Fruit fly (Drosophila melanogaster) whole organism, embryonic: Measurements from ENCODE around the gene CG31174.

Experiments used
- Abd-B ChIP-seq: fragments of 200-800 bp; sonication (Bioruptor generic); optimal IDR thresholded peaks from 2 replicates; lab custom pipeline; 2018; ENCODE audit warnings: missing biosample characterization, mild to moderate bottlenecking, missing genetic modification characterization, moderate library complexity
- Bdp1 ChIP-seq: fragments of 200-800 bp; sonication (Bioruptor generic); optimal IDR thresholded peaks from 3 replicates; lab custom pipeline; 2016; ENCODE audit warnings: missing biosample characterization, missing genetic modification characterization
- CG10267 ChIP-seq: fragments of 200-800 bp; sonication (Bioruptor generic); optimal IDR thresholded peaks from 2 replicates; lab custom pipeline; 2018; ENCODE audit warnings: missing biosample characterization, mild to moderate bottlenecking, missing genetic modification characterization, moderate library complexity
- CG10543 ChIP-seq: fragments of 200-800 bp; sonication (Bioruptor generic); optimal IDR thresholded peaks from 3 replicates; lab custom pipeline; 2017; ENCODE audit warnings: missing biosample characterization, mild to moderate bottlenecking, missing genetic modification characterization, moderate library complexity
- CG11696 ChIP-seq: fragments of 200-800 bp; sonication (Bioruptor generic); IDR thresholded peaks from 2 replicates; pipeline ENCODE4 v1.3.6; 2022; ENCODE audit warnings: missing biosample characterization, missing genetic modification characterization
- CG12155 ChIP-seq: fragments of 200-800 bp; sonication (Bioruptor generic); optimal IDR thresholded peaks from 3 replicates; lab custom pipeline; 2016; ENCODE audit warnings: missing biosample characterization, missing genetic modification characterization
- CG12769 ChIP-seq: fragments of 200-800 bp; sonication (Bioruptor generic); optimal IDR thresholded peaks from 2 replicates; lab custom pipeline; 2019; ENCODE audit warnings: missing biosample characterization, mild to moderate bottlenecking, missing genetic modification characterization, moderate library complexity
- CG14860 ChIP-seq: fragments of 200-800 bp; sonication (Bioruptor generic); IDR thresholded peaks from 3 replicates; pipeline ENCODE4 v1.3.6; 2022; ENCODE audit warnings: missing biosample characterization, missing genetic modification characterization; ENCODE audit not compliant: partially characterized antibody
- CG1529 ChIP-seq: fragments of 200-800 bp; sonication (Bioruptor generic); optimal IDR thresholded peaks from 3 replicates; lab custom pipeline; 2018; ENCODE audit warnings: missing biosample characterization, missing genetic modification characterization
- CG15601 ChIP-seq: fragments of 200-800 bp; sonication (Bioruptor generic); optimal IDR thresholded peaks from 3 replicates; lab custom pipeline; 2019; ENCODE audit warnings: missing biosample characterization, mild to moderate bottlenecking, missing genetic modification characterization, moderate library complexity
- CG17359 ChIP-seq: fragments of 200-800 bp; sonication (Bioruptor generic); optimal IDR thresholded peaks from 3 replicates; lab custom pipeline; 2018; ENCODE audit warnings: missing biosample characterization, mild to moderate bottlenecking, missing genetic modification characterization, moderate library complexity
- CG17829 ChIP-seq: fragments of 200-800 bp; optimal IDR thresholded peaks from 2 replicates; lab custom pipeline; 2019; ENCODE audit warnings: missing biosample characterization, mild to moderate bottlenecking, missing genetic modification characterization, moderate library complexity
- CG30431 ChIP-seq: fragments of 200-800 bp; sonication (Bioruptor generic); optimal IDR thresholded peaks from 2 replicates; lab custom pipeline; 2017; ENCODE audit warnings: missing biosample characterization, missing genetic modification characterization
- CG33557 ChIP-seq: fragments of 200-800 bp; sonication (Bioruptor generic); optimal IDR thresholded peaks from 2 replicates; lab custom pipeline; 2019; ENCODE audit warnings: missing biosample characterization, mild to moderate bottlenecking, missing genetic modification characterization, moderate library complexity
- CG5180 ChIP-seq: fragments of 200-800 bp; sonication (Bioruptor generic); optimal IDR thresholded peaks from 3 replicates; lab custom pipeline; 2017; ENCODE audit warnings: missing biosample characterization, missing genetic modification characterization, mild to moderate bottlenecking, moderate library complexity, missing genetic modification reagents
- CG6683 ChIP-seq: fragments of 200-800 bp; sonication (Bioruptor generic); optimal IDR thresholded peaks from 2 replicates; lab custom pipeline; 2017; ENCODE audit warnings: missing biosample characterization, mild to moderate bottlenecking, missing genetic modification characterization, missing genetic modification reagents
- CG7745 ChIP-seq: fragments of 200-800 bp; sonication (Bioruptor generic); optimal IDR thresholded peaks from 2 replicates; lab custom pipeline; 2018; ENCODE audit warnings: missing biosample characterization, mild to moderate bottlenecking, missing genetic modification characterization, moderate library complexity
- CG8388 ChIP-seq: fragments of 200-800 bp; sonication (Bioruptor generic); optimal IDR thresholded peaks from 2 replicates; lab custom pipeline; 2019; ENCODE audit warnings: missing biosample characterization, mild to moderate bottlenecking, missing genetic modification characterization, moderate library complexity
- CG8944 ChIP-seq: fragments of 200-800 bp; sonication (Bioruptor generic); optimal IDR thresholded peaks from 3 replicates; lab custom pipeline; 2016; ENCODE audit warnings: missing biosample characterization, missing genetic modification characterization
- Chrac-16 ChIP-seq: fragments of 200-800 bp; sonication (Bioruptor generic); optimal IDR thresholded peaks from 3 replicates; lab custom pipeline; 2016; ENCODE audit warnings: missing biosample characterization, missing genetic modification characterization
- D19A ChIP-seq: fragments of 200-800 bp; optimal IDR thresholded peaks from 3 replicates; lab custom pipeline; 2019; ENCODE audit warnings: missing biosample characterization, mild to moderate bottlenecking, missing genetic modification characterization, moderate library complexity
- D19B ChIP-seq: fragments of 200-800 bp; sonication (Bioruptor generic); optimal IDR thresholded peaks from 2 replicates; lab custom pipeline; 2017; ENCODE audit warnings: missing biosample characterization, mild to moderate bottlenecking, missing genetic modification characterization
- Dbx ChIP-seq: fragments of 200-800 bp; sonication (Bioruptor generic); IDR thresholded peaks from 3 replicates; pipeline ENCODE4 v1.3.6; 2022; ENCODE audit warnings: missing biosample characterization, missing genetic modification characterization
- Dfd ChIP-seq, 2 experiments: fragments of >200 bp; optimal IDR thresholded peaks; 2 replicates each; lab custom pipeline; 2017; ENCODE audit warnings: missing biosample characterization in 2 of 2, missing genetic modification characterization in 2 of 2
- Dp ChIP-seq: fragments of 200-800 bp; sonication (Bioruptor generic); optimal IDR thresholded peaks from 2 replicates; lab custom pipeline; 2018; ENCODE audit warnings: missing biosample characterization, mild to moderate bottlenecking, missing genetic modification characterization, moderate library complexity
- HLH3B ChIP-seq: fragments of 200-800 bp; sonication (Bioruptor generic); IDR thresholded peaks from 2 replicates; pipeline ENCODE4 v1.3.6; 2022; ENCODE audit warnings: missing biosample characterization, missing genetic modification characterization
- Hmx ChIP-seq: fragments of 200-800 bp; sonication (Bioruptor generic); optimal IDR thresholded peaks from 2 replicates; lab custom pipeline; 2016; ENCODE audit warnings: missing biosample characterization, missing genetic modification characterization
- Lhr ChIP-seq: fragments of 200-800 bp; sonication (Bioruptor generic); optimal IDR thresholded peaks from 3 replicates; lab custom pipeline; 2017; ENCODE audit warnings: mild to moderate bottlenecking, missing biosample characterization, missing genetic modification reagents, missing genetic modification characterization
- Med ChIP-seq: fragments of 200-800 bp; sonication (Bioruptor generic); peaks from one replicate; lab custom pipeline; 2016; ENCODE audit warnings: missing biosample characterization, missing genetic modification characterization, mild to moderate bottlenecking, inconsistent platforms, moderate library complexity
- Nf-YA ChIP-seq: fragments of 200-800 bp; sonication (Bioruptor generic); IDR thresholded peaks from 2 replicates; pipeline ENCODE4 v1.3.6; 2022; ENCODE audit warnings: missing biosample characterization, missing genetic modification characterization
- Spps ChIP-seq: fragments of 200-800 bp; sonication (Bioruptor generic); optimal IDR thresholded peaks from 2 replicates; lab custom pipeline; 2018; ENCODE audit warnings: missing biosample characterization, mild to moderate bottlenecking, missing genetic modification characterization
- Trl ChIP-seq, 3 experiments: fragments of >200 bp in 2 of 3; fragments of 200-800 bp in 1 of 3; sonication (Bioruptor generic) in 1 of 3; optimal IDR thresholded peaks; 2 replicates in 1 of 3; 3 replicates in 2 of 3; lab custom pipeline; 2016 to 2017; ENCODE audit warnings: missing biosample characterization in 1 of 3, missing genetic modification characterization in 1 of 3
- ara ChIP-seq: fragments of 200-800 bp; sonication (Bioruptor generic); IDR thresholded peaks from 2 replicates; pipeline ENCODE4 v1.3.6; 2022; ENCODE audit warnings: missing biosample characterization, missing genetic modification characterization
- chinmo ChIP-seq: fragments of 200-800 bp; sonication (Bioruptor generic); IDR thresholded peaks from 4 replicates; pipeline ENCODE4 v1.3.6; 2022; ENCODE audit warnings: missing biosample characterization, missing genetic modification characterization; ENCODE audit not compliant: partially characterized antibody
- ci ChIP-seq: fragments of 200-800 bp; sonication (Bioruptor generic); IDR thresholded peaks from 3 replicates; pipeline ENCODE4 v1.3.6; 2022; ENCODE audit warnings: missing biosample characterization, missing genetic modification characterization
- grn ChIP-seq: fragments of 200-800 bp; sonication (Bioruptor generic); optimal IDR thresholded peaks from 3 replicates; lab custom pipeline; 2017; ENCODE audit warnings: missing biosample characterization, missing genetic modification characterization
- gsb ChIP-seq: fragments of 200-800 bp; sonication (Bioruptor generic); IDR thresholded peaks from 2 replicates; pipeline ENCODE4 v1.3.6; 2022; ENCODE audit warnings: missing biosample characterization, missing genetic modification characterization
- gsb-n ChIP-seq: fragments of 200-800 bp; sonication (Bioruptor generic); optimal IDR thresholded peaks from 3 replicates; lab custom pipeline; 2018; ENCODE audit warnings: missing biosample characterization, mild to moderate bottlenecking, missing genetic modification characterization
- jumu ChIP-seq: fragments of 200-800 bp; sonication (Bioruptor generic); optimal IDR thresholded peaks from 3 replicates; lab custom pipeline; 2016; ENCODE audit warnings: missing biosample characterization, missing genetic modification characterization
- kah ChIP-seq: fragments of 200-800 bp; sonication (Bioruptor generic); optimal IDR thresholded peaks from 2 replicates; lab custom pipeline; 2018; ENCODE audit warnings: missing biosample characterization, mild to moderate bottlenecking, missing genetic modification characterization
- ken ChIP-seq: fragments of 200-800 bp; sonication (Bioruptor generic); IDR thresholded peaks from 3 replicates; pipeline ENCODE4 v1.3.6; 2022; ENCODE audit warnings: missing biosample characterization, missing genetic modification characterization
- nerfin-1 ChIP-seq: fragments of 200-800 bp; sonication (Bioruptor generic); optimal IDR thresholded peaks from 3 replicates; lab custom pipeline; 2019; ENCODE audit warnings: missing biosample characterization, mild to moderate bottlenecking, missing genetic modification characterization, moderate library complexity
- oc ChIP-seq: fragments of 200-800 bp; sonication (Bioruptor generic); optimal IDR thresholded peaks from 2 replicates; lab custom pipeline; 2018; ENCODE audit warnings: missing biosample characterization, mild to moderate bottlenecking, missing genetic modification characterization, moderate library complexity
- pan ChIP-seq, 4 experiments: fragments of >200 bp in 3 of 4; fragments of 200-800 bp in 1 of 4; sonication (Bioruptor generic) in 1 of 4; optimal IDR thresholded peaks in 3 of 4; IDR thresholded peaks in 1 of 4; 2 replicates each; pipeline versions ENCODE4 v1.3.6 to Lab custom; 2017 to 2022; ENCODE audit warnings: missing biosample characterization in 2 of 4, missing genetic modification characterization in 2 of 4, mixed read lengths in 1 of 4
- sd ChIP-seq: fragments of 200-800 bp; sonication (Bioruptor generic); optimal IDR thresholded peaks from 3 replicates; lab custom pipeline; 2018; ENCODE audit warnings: missing biosample characterization, mild to moderate bottlenecking, missing genetic modification characterization, moderate library complexity
- sens ChIP-seq: fragments of 200-800 bp; sonication (Bioruptor generic); peaks from one replicate; lab custom pipeline; 2016; ENCODE audit warnings: missing biosample characterization, missing genetic modification characterization
- sim ChIP-seq: fragments of 200-800 bp; sonication (Bioruptor generic); IDR thresholded peaks from 2 replicates; pipeline ENCODE4 v1.3.6; 2022; ENCODE audit warnings: missing biosample characterization, missing genetic modification characterization
- sr ChIP-seq: fragments of 200-800 bp; sonication (Bioruptor generic); IDR thresholded peaks from 3 replicates; pipeline ENCODE4 v1.3.6; 2022; ENCODE audit warnings: missing biosample characterization, missing genetic modification characterization
- wdn ChIP-seq: fragments of 200-800 bp; sonication (Bioruptor generic); IDR thresholded peaks from 2 replicates; pipeline ENCODE4 v1.3.6; 2022; ENCODE audit warnings: missing biosample characterization, missing genetic modification characterization

The CG31174 gene

DNA sequence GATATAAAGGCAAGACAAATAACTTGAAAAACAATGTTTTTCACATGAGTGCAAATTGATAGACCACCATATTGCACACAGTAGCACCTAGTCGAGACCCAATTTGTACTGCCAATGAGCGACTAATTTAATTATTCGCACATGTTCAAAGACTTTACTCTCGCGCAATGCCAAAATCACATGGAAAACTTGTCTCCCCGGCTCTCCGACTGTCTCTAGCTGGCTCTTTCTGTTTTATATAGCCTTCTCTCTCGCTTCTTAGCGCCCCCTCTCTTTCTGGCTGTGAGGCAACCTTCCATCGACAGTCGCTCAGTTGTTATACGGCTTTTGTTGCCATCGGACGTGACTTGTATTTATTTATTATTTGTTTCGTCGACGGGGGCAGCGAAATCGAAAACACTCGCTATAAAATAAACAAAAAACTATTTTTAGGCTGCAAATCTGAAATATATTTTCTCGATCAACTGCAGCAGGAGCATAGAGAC, 5.7 kb upstream of the CG31174 start, which contains the start of gene CG6656:
Gene CG6656, plus strand, starts transcription at position 312 of the 485 bp plus-strand sequence.
- TF ChIP-seq nerfin-1 (tag; lab: Kevin White, UChicago): no peak
- no peak for TF ChIP-seq Chrac-16
- peak; percentile 32; the same call in 1 of the 3 replicates for TF ChIP-seq Dbx
- TF ChIP-seq chinmo (GFP tag; lab: Robert Waterston, UW): 0 out of 4 replicates have a peak, but pooled peaks have one; percentile 43
- no peak for TF ChIP-seq CG6683 (GFP tag; lab: Kevin White, UChicago)
- peak; percentile 34 for TF ChIP-seq D19A
- TF ChIP-seq Spps: no peak
- no peak for TF ChIP-seq wdn (GFP tag; lab: Robert Waterston, UW)
- TF ChIP-seq Dp (GFP tag; lab: Kevin White, UChicago): no peak
- TF ChIP-seq gsb-n (tag; lab: Kevin White, UChicago): no peak
- no peak for TF ChIP-seq CG12769 (tag; lab: Kevin White, UChicago)
- TF ChIP-seq gsb (GFP tag; lab: Robert Waterston, UW): no peak
- peak; percentile 75 for TF ChIP-seq CG10543 (GFP tag; lab: Kevin White, UChicago)
- TF ChIP-seq CG12155 (GFP tag; lab: Kevin White, UChicago): peak; percentile 25
- no peak for TF ChIP-seq CG33557 (GFP tag; lab: Kevin White, UChicago)
- no peak for TF ChIP-seq CG1529 (GFP tag; lab: Kevin White, UChicago)
- peak; percentile 79 for TF ChIP-seq sens (GFP tag; lab: Kevin White, UChicago)
- peak; percentile 95 for TF ChIP-seq D19B (GFP tag; lab: Kevin White, UChicago)
- no peak for TF ChIP-seq HLH3B
- TF ChIP-seq Med (GFP tag; lab: Kevin White, UChicago): peak; percentile 81
- TF ChIP-seq CG17829 (tag; lab: Kevin White, UChicago): peak; percentile 14
- no peak for TF ChIP-seq CG8944 (GFP tag; lab: Kevin White, UChicago)
- TF ChIP-seq CG8388 (GFP tag; lab: Kevin White, UChicago): no peak
- TF ChIP-seq ci (GFP tag; lab: Robert Waterston, UW): peak; percentile 63; the same call in 2 of the 3 replicates
- 0 out of 3 replicates have a peak, but pooled peaks have one; percentile 28 for TF ChIP-seq CG14860 (GFP tag; lab: Robert Waterston, UW)
- TF ChIP-seq kah (GFP tag; lab: Kevin White, UChicago): no peak
- TF ChIP-seq sim (GFP tag; lab: Robert Waterston, UW): no peak
- peak; percentile 70; the same call in 2 of the 3 replicates for TF ChIP-seq sr (GFP tag; lab: Robert Waterston, UW)
- TF ChIP-seq oc (tag; lab: Kevin White, UChicago): peak; percentile 21
- no peak for TF ChIP-seq CG30431 (GFP tag; lab: Kevin White, UChicago)
- no peak for TF ChIP-seq CG17359 (tag; lab: Kevin White, UChicago)
- TF ChIP-seq sd (tag; lab: Kevin White, UChicago): no peak
- no peak for TF ChIP-seq Bdp1 (GFP tag; lab: Kevin White, UChicago)
- no peak for TF ChIP-seq Lhr
- no peak for TF ChIP-seq ken (GFP tag; lab: Robert Waterston, UW)
- no peak for TF ChIP-seq Nf-YA (GFP tag; lab: Robert Waterston, UW)
- TF ChIP-seq CG10267: peak; percentile 6
- no peak for TF ChIP-seq CG11696
- TF ChIP-seq grn (GFP tag; lab: Kevin White, UChicago): no peak
- TF ChIP-seq CG15601: no peak
- no peak for TF ChIP-seq CG5180 (GFP tag; lab: Kevin White, UChicago)
- TF ChIP-seq Hmx (GFP tag; lab: Kevin White, UChicago): no peak
- peak; percentile 67 for TF ChIP-seq CG7745 (tag; lab: Kevin White, UChicago)
- no peak for TF ChIP-seq pan (optimal IDR thresholded peaks at IDR 0.05; lab: Kevin White, UChicago)
- peak in 1 of 2 experiments; percentile 24 for TF ChIP-seq pan (GFP tag; optimal IDR thresholded peaks at IDR 0.05 in 1 of 2, IDR thresholded peaks at IDR 0.05 in 1 of 2)
- TF ChIP-seq Abd-B: no peak
- no peak for TF ChIP-seq ara (GFP tag; lab: Robert Waterston, UW)
- no peak for TF ChIP-seq Dfd (GFP tag; optimal IDR thresholded peaks at IDR 0.05; lab: Kevin White, UChicago)
- peak; percentile 61 to 85 for TF ChIP-seq Trl (optimal IDR thresholded peaks at IDR 0.05; lab: Kevin White, UChicago)
- no peak for TF ChIP-seq Trl (GFP tag; optimal IDR thresholded peaks at IDR 0.05; lab: Kevin White, UChicago)
- TF ChIP-seq jumu (GFP tag; lab: Kevin White, UChicago): no peak
